Worm (Caenorhabditis elegans) whole organism, midembryonic: Measurements from ENCODE around the gene F44E2.9.

Experiments used
- cog-1 ChIP-seq: sonication (generic microtip); optimal IDR thresholded peaks from 2 replicates; lab custom pipeline; 2016; ENCODE audit warnings: missing genetic modification characterization, missing compliant biosample characterization
- flt-1 ChIP-seq: fragments of 200-800 bp; sonication (Bioruptor generic); IDR thresholded peaks from 2 replicates; pipeline ENCODE4 v1.3.6; 2022; ENCODE audit warnings: missing genetic modification characterization, missing compliant biosample characterization
- klf-2 ChIP-seq: fragments of 200-800 bp; sonication (Bioruptor generic); conservative IDR thresholded peaks from 2 replicates; pipeline ENCODE4 v1.3.6; 2022; ENCODE audit warnings: missing genetic modification reagents, missing genetic modification characterization, missing compliant biosample characterization
- med-1 ChIP-seq: sonication (generic microtip); optimal IDR thresholded peaks from 2 replicates; lab custom pipeline; 2017; ENCODE audit warnings: missing genetic modification characterization, mild to moderate bottlenecking, missing compliant biosample characterization, antibody characterized with exemption, missing genetic modification reagents; ENCODE audit not compliant: insufficient read depth
- tab-1 ChIP-seq: fragments of 200-800 bp; sonication (Bioruptor generic); IDR thresholded peaks from 2 replicates; pipeline ENCODE4 v1.3.6; 2022; ENCODE audit warnings: missing genetic modification characterization, missing compliant biosample characterization
- ztf-23 ChIP-seq: fragments of 200-800 bp; sonication (Bioruptor generic); IDR thresholded peaks from 2 replicates; pipeline ENCODE4 v1.3.6; 2022; ENCODE audit warnings: missing genetic modification reagents, missing genetic modification characterization, missing compliant biosample characterization
- ztf-29 ChIP-seq: fragments of 200-800 bp; sonication (Bioruptor generic); IDR thresholded peaks from 2 replicates; pipeline ENCODE4 v1.3.6; 2022; ENCODE audit warnings: missing genetic modification reagents, missing genetic modification characterization, missing compliant biosample characterization

DNA sequence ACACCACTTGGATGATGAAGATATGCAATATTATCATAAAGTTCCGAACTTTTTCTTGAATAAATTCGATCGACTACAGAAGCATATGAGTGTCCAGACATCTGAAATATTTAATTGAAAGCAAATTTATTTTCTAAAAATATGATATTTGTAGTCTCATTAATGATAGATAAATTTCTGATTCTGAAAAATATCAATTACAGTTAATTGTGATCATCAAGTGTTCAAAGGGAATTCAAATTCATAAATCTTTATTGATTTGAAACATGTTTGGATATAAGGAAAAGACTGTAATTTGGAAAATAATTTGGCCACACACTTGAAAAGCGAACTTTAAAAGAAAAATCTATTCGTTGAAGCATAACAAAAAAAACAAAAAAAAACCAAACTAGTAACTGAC, 43.1 kb downstream of the F44E2.9 start, which contains the start of gene F54F2.7:
- no peak for TF ChIP-seq ztf-29 (GFP tag; lab: Robert Waterston, UW)
- no peak for TF ChIP-seq klf-2
- no peak for TF ChIP-seq flt-1 (GFP tag; lab: Robert Waterston, UW)
- TF ChIP-seq ztf-23, result no peak
- TF ChIP-seq cog-1 (tag; lab: Kevin White, UChicago), result no peak
- no peak for TF ChIP-seq tab-1 (GFP tag; lab: Robert Waterston, UW)
- TF ChIP-seq med-1, result no peak
